Fruit fly (Drosophila melanogaster): ENCODE data around the gene sloth2.

sloth2 gene

dm6 chrX:6993753-6994152 lies 17.4 kb upstream of the sloth2 start (continued):
- TF ChIP-seq zf30C (GFP tag; optimal IDR thresholded peaks at IDR 0.05), result peak; percentile 76
- TF ChIP-seq aop (GFP tag; IDR thresholded peaks at IDR 0.05), result no peak
- peak; percentile 16 for TF ChIP-seq vfl (GFP tag; optimal IDR thresholded peaks at IDR 0.05)
- TF ChIP-seq Dip3 (GFP tag; optimal IDR thresholded peaks at IDR 0.05), result peak; percentile 76
- peak; percentile 59 for TF ChIP-seq CG11247 (GFP tag; IDR thresholded peaks at IDR 0.05)
- no peak for TF ChIP-seq Elba2 (GFP tag; optimal IDR thresholded peaks at IDR 0.05)
- TF ChIP-seq stc (GFP tag; IDR thresholded peaks at IDR 0.05), result peak; percentile 79
- TF ChIP-seq chm (GFP tag; IDR thresholded peaks at IDR 0.05), result peak; percentile 77
- peak; percentile 63 for TF ChIP-seq CG13775 (GFP tag; optimal IDR thresholded peaks at IDR 0.05)
- TF ChIP-seq CG7987 (GFP tag; optimal IDR thresholded peaks at IDR 0.05), result peak; percentile 60
- peak; percentile 74 for TF ChIP-seq Xbp1 (GFP tag; optimal IDR thresholded peaks at IDR 0.05)
- TF ChIP-seq Sox100B (GFP tag; optimal IDR thresholded peaks at IDR 0.05), result peak; percentile 42
- TF ChIP-seq crol (GFP tag; IDR thresholded peaks at IDR 0.05), result no peak
- TF ChIP-seq sr (GFP tag; IDR thresholded peaks at IDR 0.05), result peak; percentile 51; the same call in 1 of the 3 replicates
- peak; percentile 42 for TF ChIP-seq salm (tag; optimal IDR thresholded peaks at IDR 0.05)
- no peak for TF ChIP-seq Vsx1 (GFP tag; optimal IDR thresholded peaks at IDR 0.05)
- no peak for TF ChIP-seq Kr (GFP tag; optimal IDR thresholded peaks at IDR 0.05)
- peak; percentile 42 for TF ChIP-seq NC2α (GFP tag; optimal IDR thresholded peaks at IDR 0.05)
- peak; percentile 52 for TF ChIP-seq CG3407 (GFP tag; optimal IDR thresholded peaks at IDR 0.05)
- TF ChIP-seq Deaf1 (tag; optimal IDR thresholded peaks at IDR 0.05), result no peak
- TF ChIP-seq CG18476 (GFP tag; optimal IDR thresholded peaks at IDR 0.05), result peak; percentile 42
- no peak for TF ChIP-seq CG8478 (optimal IDR thresholded peaks at IDR 0.05)
- no peak for TF ChIP-seq Tbp (GFP tag; optimal IDR thresholded peaks at IDR 0.05)
- peak; percentile 67 for TF ChIP-seq gsb (GFP tag; IDR thresholded peaks at IDR 0.05)
- no peak for TF ChIP-seq hkb (optimal IDR thresholded peaks at IDR 0.05)
- peak; percentile 88 for TF ChIP-seq hkb (GFP tag; IDR thresholded peaks at IDR 0.05)
- TF ChIP-seq Gug (GFP tag; IDR thresholded peaks at IDR 0.05), result peak; percentile 71; the same call in 3 of the 4 replicates
- TF ChIP-seq CG1603 (tag; optimal IDR thresholded peaks at IDR 0.05), result peak; percentile 48
- peak; percentile 68; the same call in 2 of the 3 replicates for TF ChIP-seq Mrtf (GFP tag; IDR thresholded peaks at IDR 0.05)
- TF ChIP-seq CG7963 (GFP tag; IDR thresholded peaks at IDR 0.05; ENCODE audit: partially characterized antibody), result no peak
- TF ChIP-seq CG9215 (GFP tag; IDR thresholded peaks at IDR 0.05), result peak; percentile 72
- TF ChIP-seq CG17361 (GFP tag; IDR thresholded peaks at IDR 0.05), result peak; percentile 75
- TF ChIP-seq CG30020 (tag; optimal IDR thresholded peaks at IDR 0.05), result no peak
- no peak for TF ChIP-seq sug (tag; optimal IDR thresholded peaks at IDR 0.05)
- no peak for TF ChIP-seq Drgx (GFP tag; IDR thresholded peaks at IDR 0.05)
- no peak for TF ChIP-seq MTF-1 (GFP tag; optimal IDR thresholded peaks at IDR 0.05; ENCODE audit: borderline replicate concordance)
- TF ChIP-seq pfk (GFP tag; optimal IDR thresholded peaks at IDR 0.05), result no peak
- peak; percentile 26 for TF ChIP-seq ab (GFP tag; optimal IDR thresholded peaks at IDR 0.05)
- peak; percentile 24 for TF ChIP-seq Camta (GFP tag; optimal IDR thresholded peaks at IDR 0.05)
- peak; percentile 55 for TF ChIP-seq CG14667 (GFP tag; IDR thresholded peaks at IDR 0.05)
- no peak for TF ChIP-seq toy (GFP tag; IDR thresholded peaks at IDR 0.05)
- TF ChIP-seq btn (GFP tag; optimal IDR thresholded peaks at IDR 0.05), result peak; percentile 35
- peak; percentile 62 for TF ChIP-seq CG3281 (GFP tag; optimal IDR thresholded peaks at IDR 0.05)
- TF ChIP-seq bsh (GFP tag; optimal IDR thresholded peaks at IDR 0.05), result peak in 1 of 2 experiments; percentile 74
- no peak for TF ChIP-seq Hr39 (optimal IDR thresholded peaks at IDR 0.05)
- no peak for TF ChIP-seq ash1 (GFP tag; optimal IDR thresholded peaks at IDR 0.05)
- TF ChIP-seq CG11504 (tag; optimal IDR thresholded peaks at IDR 0.05), result peak; percentile 74
- peak; percentile 70 for TF ChIP-seq CG10209 (GFP tag; optimal IDR thresholded peaks at IDR 0.05)
- peak; percentile 65 for TF ChIP-seq CG9817 (tag; optimal IDR thresholded peaks at IDR 0.05)
- TF ChIP-seq CG33557 (GFP tag; optimal IDR thresholded peaks at IDR 0.05), result no peak
- TF ChIP-seq Aef1 (GFP tag; IDR thresholded peaks at IDR 0.05), result peak; percentile 84
- TF ChIP-seq CG13424 (tag; optimal IDR thresholded peaks at IDR 0.05), result peak; percentile 72
- peak; percentile 65 for TF ChIP-seq esg (GFP tag; conservative IDR thresholded peaks at IDR 0.05)
